Worm (Caenorhabditis elegans): Measurements from ENCODE around the gene ugt-10.

DNA sequence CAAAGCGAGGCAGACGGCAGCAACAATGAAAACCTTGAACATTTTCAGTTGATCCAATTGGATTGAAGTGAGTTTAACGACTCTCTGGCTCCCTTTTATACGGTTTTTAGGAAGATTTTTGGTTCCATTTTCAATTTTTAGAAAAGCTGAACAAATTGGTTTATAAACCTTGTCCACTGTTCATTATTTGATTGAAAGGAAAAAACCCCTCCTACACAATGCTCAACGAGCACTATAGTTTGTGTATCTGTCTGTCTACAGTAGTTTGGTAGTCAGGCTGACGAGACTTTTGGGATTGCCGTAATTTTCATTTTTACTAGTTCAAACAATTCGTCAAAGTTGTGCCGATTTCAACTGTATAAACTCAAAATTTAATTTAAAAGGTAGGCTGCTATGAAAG lies 20.7 kb downstream of the ugt-10 start, which contains the start of gene T19H12.15:
- TF ChIP-seq pha-4 (tag; optimal IDR thresholded peaks at IDR 0.05) (no peak), ztf-11 (tag; optimal IDR thresholded peaks at IDR 0.05) (no peak), lsy-2 (tag; optimal IDR thresholded peaks at IDR 0.05) (no peak), blmp-1 (tag; optimal IDR thresholded peaks at IDR 0.05) (no peak), sptf-1 (tag; optimal IDR thresholded peaks at IDR 0.05) (no peak), unc-39 (tag; optimal IDR thresholded peaks at IDR 0.05) (no peak), snpc-4 (tag; optimal IDR thresholded peaks at IDR 0.05) (no peak), nhr-237 (tag; optimal IDR thresholded peaks at IDR 0.05) (no peak)

All from whole organism, mixed stage, embryonic.